Fruit fly (Drosophila melanogaster): ENCODE results near the gene CG18731.

The CG18731 gene

DNA sequence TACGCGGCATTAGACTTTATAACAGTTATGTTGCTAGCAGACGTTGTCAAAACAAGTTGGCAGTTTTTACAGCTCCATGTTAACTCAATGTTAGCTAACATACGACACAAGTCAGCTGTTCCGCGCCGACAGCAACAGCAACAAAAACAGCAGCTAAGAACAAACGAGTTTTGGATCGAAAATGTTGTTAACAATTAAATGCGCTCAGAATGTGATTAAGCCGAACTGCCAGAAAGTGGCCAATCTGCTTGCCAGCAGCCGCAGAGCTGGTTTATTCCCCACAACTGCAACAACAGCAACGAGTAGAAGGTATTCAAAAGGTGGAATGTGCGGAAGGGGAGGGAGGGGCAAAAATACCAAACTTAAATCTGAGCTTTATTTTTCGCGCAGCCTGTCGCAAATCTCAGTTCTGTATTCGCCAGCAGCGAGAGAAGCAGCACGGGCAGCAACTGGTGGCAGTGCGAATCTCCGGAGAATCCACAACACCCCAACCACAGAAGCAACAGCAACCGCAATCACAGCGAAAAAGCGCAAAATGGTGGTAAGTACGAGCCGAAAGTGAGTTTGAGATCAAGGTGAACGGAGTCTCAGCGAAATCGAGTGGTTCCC, 1.7 kb upstream of the CG18731 start, which contains the start of gene Pcd (continued):
- peak; percentile 24; the same call in 1 of the 2 replicates for TF ChIP-seq sna (GFP tag; IDR thresholded peaks at IDR 0.05; ENCODE audit: partially characterized antibody)
- TF ChIP-seq unc-4 (GFP tag; IDR thresholded peaks at IDR 0.05; ENCODE audit: partially characterized antibody): peak; percentile 41; the same call in 1 of the 2 replicates
- TF ChIP-seq Dll (GFP tag; IDR thresholded peaks at IDR 0.05; ENCODE audit: partially characterized antibody): peak; percentile 41; the same call in 1 of the 4 replicates
- TF ChIP-seq Sin3A (optimal IDR thresholded peaks at IDR 0.05): peak; percentile 7
- TF ChIP-seq Stat92E (GFP tag; optimal IDR thresholded peaks at IDR 0.05): peak in 1 of 3 experiments; percentile 53
- no peak for TF ChIP-seq Ssrp (tag; optimal IDR thresholded peaks at IDR 0.05)
- TF ChIP-seq sens-2 (GFP tag; IDR thresholded peaks at IDR 0.05): 0 out of 2 replicates have a peak, but pooled peaks have one; percentile 29
- no peak for TF ChIP-seq CG10654 (GFP tag; optimal IDR thresholded peaks at IDR 0.05)
- peak; percentile 83 for TF ChIP-seq MBD-R2 (GFP tag; IDR thresholded peaks at IDR 0.05)
- TF ChIP-seq CG1603 (tag; optimal IDR thresholded peaks at IDR 0.05): peak; percentile 30
- TF ChIP-seq insv (GFP tag; optimal IDR thresholded peaks at IDR 0.05): peak in 1 of 2 experiments; percentile 46
- peak; percentile 76; the same call in 2 of the 3 replicates for TF ChIP-seq CG6175 (GFP tag; IDR thresholded peaks at IDR 0.05)
- no peak for TF ChIP-seq CG18262 (tag; optimal IDR thresholded peaks at IDR 0.05)
- peak; percentile 21 for TF ChIP-seq ewg (GFP tag; optimal IDR thresholded peaks at IDR 0.05)
- TF ChIP-seq CG4360 (GFP tag; IDR thresholded peaks at IDR 0.05): peak; percentile 63
- no peak for TF ChIP-seq CG3847 (GFP tag; IDR thresholded peaks at IDR 0.05)
- peak; percentile 91 for TF ChIP-seq E2f2 (GFP tag; IDR thresholded peaks at IDR 0.05)
- TF ChIP-seq B-H2 (GFP tag; optimal IDR thresholded peaks at IDR 0.05): peak; percentile 51
- TF ChIP-seq Chrac-16 (GFP tag; optimal IDR thresholded peaks at IDR 0.05): no peak
- no peak for TF ChIP-seq zen2 (GFP tag; IDR thresholded peaks at IDR 0.05; ENCODE audit: partially characterized antibody)
- TF ChIP-seq Vsx1 (GFP tag; optimal IDR thresholded peaks at IDR 0.05): no peak
- peak; percentile 9 for TF ChIP-seq gro (GFP tag; optimal IDR thresholded peaks at IDR 0.05)
- TF ChIP-seq sd (tag; optimal IDR thresholded peaks at IDR 0.05): peak; percentile 98
- TF ChIP-seq CG14710 (tag; optimal IDR thresholded peaks at IDR 0.05): peak; percentile 1
- 0 out of 2 replicates have a peak, but pooled peaks have one; percentile 24 for TF ChIP-seq hbn (GFP tag; IDR thresholded peaks at IDR 0.05; ENCODE audit: partially characterized antibody)
- 0 out of 2 replicates have a peak, but pooled peaks have one; percentile 21 for TF ChIP-seq CG32767 (GFP tag; IDR thresholded peaks at IDR 0.05)
- TF ChIP-seq chinmo (GFP tag; IDR thresholded peaks at IDR 0.05; ENCODE audit: partially characterized antibody): peak; percentile 96
- peak; percentile 5 for TF ChIP-seq CG4617 (GFP tag; optimal IDR thresholded peaks at IDR 0.05; ENCODE audit: borderline replicate concordance)
- TF ChIP-seq HmgZ (tag; optimal IDR thresholded peaks at IDR 0.05): peak; percentile 7
- peak; percentile 31 for TF ChIP-seq ftz-f1 (GFP tag; optimal IDR thresholded peaks at IDR 0.05)
- TF ChIP-seq gt (GFP tag; IDR thresholded peaks at IDR 0.05): no peak
- TF ChIP-seq Scr (GFP tag; IDR thresholded peaks at IDR 0.05; ENCODE audit: partially characterized antibody): 0 out of 2 replicates have a peak, but pooled peaks have one; percentile 17
- peak; percentile 99 for TF ChIP-seq trem (tag; optimal IDR thresholded peaks at IDR 0.05)
- peak; percentile 42; the same call in 1 of the 2 replicates for TF ChIP-seq Adf1 (GFP tag; IDR thresholded peaks at IDR 0.05)
- TF ChIP-seq CG15011 (GFP tag; optimal IDR thresholded peaks at IDR 0.05): no peak
- peak; percentile 71 for TF ChIP-seq stwl (tag; optimal IDR thresholded peaks at IDR 0.05)
- peak; percentile 56 for TF ChIP-seq MESR4 (GFP tag; optimal IDR thresholded peaks at IDR 0.05)
- TF ChIP-seq sug (tag; optimal IDR thresholded peaks at IDR 0.05): peak; percentile 3
- peak; percentile 14; the same call in 1 of the 3 replicates for TF ChIP-seq CG34422 (GFP tag; IDR thresholded peaks at IDR 0.05)
- no peak for TF ChIP-seq CG3163 (GFP tag; optimal IDR thresholded peaks at IDR 0.05)
- peak; percentile 31; the same call in 1 of the 2 replicates for TF ChIP-seq bbx (GFP tag; IDR thresholded peaks at IDR 0.05; ENCODE audit: partially characterized antibody)
- TF ChIP-seq CG17328 (GFP tag; IDR thresholded peaks at IDR 0.05): 0 out of 2 replicates have a peak, but pooled peaks have one; percentile 27
- TF ChIP-seq CG13287 (GFP tag; IDR thresholded peaks at IDR 0.05; ENCODE audit: partially characterized antibody): peak; percentile 64
- peak; percentile 52 for TF ChIP-seq nom (GFP tag; optimal IDR thresholded peaks at IDR 0.05)
- TF ChIP-seq pzg (GFP tag; optimal IDR thresholded peaks at IDR 0.05): peak; percentile 50
- TF ChIP-seq Dp (GFP tag; optimal IDR thresholded peaks at IDR 0.05): peak; percentile 88
- 0 out of 3 replicates have a peak, but pooled peaks have one; percentile 36 for TF ChIP-seq HLH4C (GFP tag; IDR thresholded peaks at IDR 0.05; ENCODE audit: partially characterized antibody)

Measured in whole organism, embryonic.